Worm (Caenorhabditis elegans) whole organism, late embryonic: ENCODE measurements around the gene ccm-3.

Experiments used
- C38D4.7 ChIP-seq: fragments of 200-800 bp; sonication (Bioruptor generic); optimal IDR thresholded peaks from 2 replicates; lab custom pipeline; 2018; ENCODE audit warnings: mild to moderate bottlenecking, missing genetic modification characterization, moderate library complexity, missing compliant biosample characterization
- ahr-1 ChIP-seq: sonication (generic microtip); optimal IDR thresholded peaks from 2 replicates; lab custom pipeline; 2016; ENCODE audit warnings: missing genetic modification characterization, missing compliant biosample characterization
- ceh-34 ChIP-seq: sonication (generic microtip); optimal IDR thresholded peaks from 2 replicates; lab custom pipeline; 2016; ENCODE audit warnings: mild to moderate bottlenecking, missing genetic modification characterization, missing compliant biosample characterization
- ets-4 ChIP-seq: sonication (generic microtip); optimal IDR thresholded peaks from 2 replicates; lab custom pipeline; 2016; ENCODE audit warnings: missing genetic modification characterization, missing compliant biosample characterization
- gmeb-2 ChIP-seq: sonication (generic microtip); optimal IDR thresholded peaks from 2 replicates; lab custom pipeline; 2016; ENCODE audit warnings: missing genetic modification characterization, inconsistent platforms, missing compliant biosample characterization
- hlh-15 ChIP-seq: sonication (generic microtip); optimal IDR thresholded peaks from 2 replicates; lab custom pipeline; 2016; ENCODE audit warnings: missing genetic modification characterization, missing compliant biosample characterization
- mec-3 ChIP-seq: sonication (generic microtip); optimal IDR thresholded peaks from 2 replicates; lab custom pipeline; 2016; ENCODE audit warnings: borderline replicate concordance, missing genetic modification characterization, missing compliant biosample characterization
- nfya-1 ChIP-seq: sonication (generic microtip); optimal IDR thresholded peaks from 2 replicates; lab custom pipeline; 2017; ENCODE audit warnings: missing genetic modification characterization, mild to moderate bottlenecking, missing compliant biosample characterization, antibody characterized with exemption, moderate library complexity
- syd-9 ChIP-seq: sonication (generic microtip); optimal IDR thresholded peaks from 2 replicates; lab custom pipeline; 2016; ENCODE audit warnings: mild to moderate bottlenecking, missing genetic modification characterization, moderate library complexity, missing compliant biosample characterization
- tbx-2 ChIP-seq: sonication (generic microtip); optimal IDR thresholded peaks from 2 replicates; lab custom pipeline; 2016; ENCODE audit warnings: missing genetic modification characterization, missing compliant biosample characterization
- ztf-16 ChIP-seq: sonication (generic microtip); optimal IDR thresholded peaks from 2 replicates; lab custom pipeline; 2017; ENCODE audit warnings: missing genetic modification characterization, missing compliant biosample characterization

- TF ChIP-seq ahr-1 (tag; lab: Kevin White, UChicago) = no peak
- no peak for TF ChIP-seq syd-9 (tag; lab: Kevin White, UChicago)
- TF ChIP-seq ztf-16 = no peak
- TF ChIP-seq nfya-1 (tag; lab: Kevin White, UChicago) = no peak
- TF ChIP-seq gmeb-2 (tag; lab: Kevin White, UChicago) = no peak
- TF ChIP-seq hlh-15 (tag; lab: Kevin White, UChicago) = no peak
- no peak for TF ChIP-seq tbx-2 (tag; lab: Kevin White, UChicago)
- TF ChIP-seq mec-3 = no peak
- TF ChIP-seq C38D4.7 = no peak
- no peak for TF ChIP-seq ets-4
- no peak for TF ChIP-seq ceh-34 (tag; lab: Kevin White, UChicago)
Measured at ce11 chrII:10570302-10570701, 36.8 kb downstream of the ccm-3 start, which contains the start of gene txt-13.
